Fruit fly (Drosophila melanogaster): ENCODE results near the gene CG3330.

The CG3330 gene

dm6 chr3R:27282286-27282685 lies 48.4 kb downstream of the CG3330 start, which contains the start of gene mrt (continued):
- TF ChIP-seq sens-2 (GFP tag; IDR thresholded peaks at IDR 0.05) (no peak), CG11504 (tag; optimal IDR thresholded peaks at IDR 0.05) (peak; percentile 63), CG14860 (GFP tag; IDR thresholded peaks at IDR 0.05; ENCODE audit: partially characterized antibody) (no peak), fd102C (GFP tag; optimal IDR thresholded peaks at IDR 0.05) (no peak), Chrac-16 (GFP tag; optimal IDR thresholded peaks at IDR 0.05) (peak; percentile 47), CG2116 (GFP tag; optimal IDR thresholded peaks at IDR 0.05) (peak; percentile 5), Dek (tag; optimal IDR thresholded peaks at IDR 0.05) (peak; percentile 66), NC2α (GFP tag; optimal IDR thresholded peaks at IDR 0.05) (no peak), CG18476 (GFP tag; optimal IDR thresholded peaks at IDR 0.05) (peak; percentile 35), CG9609 (GFP tag; optimal IDR thresholded peaks at IDR 0.05) (peak; percentile 54), sna (GFP tag; IDR thresholded peaks at IDR 0.05; ENCODE audit: partially characterized antibody) (no peak), tup (GFP tag; optimal IDR thresholded peaks at IDR 0.05) (no peak), CG7745 (tag; optimal IDR thresholded peaks at IDR 0.05) (no peak), CG31388 (GFP tag; optimal IDR thresholded peaks at IDR 0.05) (no peak), otp (GFP tag; IDR thresholded peaks at IDR 0.05) (peak; percentile 52; the same call in 1 of the 3 replicates), ro (GFP tag; IDR thresholded peaks at IDR 0.05) (no peak), CG11696 (GFP tag; IDR thresholded peaks at IDR 0.05) (no peak), twi (tag; optimal IDR thresholded peaks at IDR 0.05) (no peak), B-H2 (GFP tag; optimal IDR thresholded peaks at IDR 0.05) (no peak), CG7839 (tag; optimal IDR thresholded peaks at IDR 0.05) (peak; percentile 71), Hr78 (GFP tag; optimal IDR thresholded peaks at IDR 0.05) (no peak), Ptx1 (GFP tag; IDR thresholded peaks at IDR 0.05) (peak; percentile 54), CG17186 (GFP tag; optimal IDR thresholded peaks at IDR 0.05) (no peak), CG32772 (GFP tag; IDR thresholded peaks at IDR 0.05) (peak; percentile 34; the same call in 1 of the 2 replicates), CG13287 (GFP tag; IDR thresholded peaks at IDR 0.05; ENCODE audit: partially characterized antibody) (no peak), wdn (GFP tag; IDR thresholded peaks at IDR 0.05) (0 out of 2 replicates have a peak, but pooled peaks have one; percentile 6), CG14965 (GFP tag; optimal IDR thresholded peaks at IDR 0.05; ENCODE audit: borderline replicate concordance) (no peak), sens (GFP tag) (peak; percentile 95), Drgx (GFP tag; IDR thresholded peaks at IDR 0.05) (peak; percentile 56; the same call in 1 of the 2 replicates), CG18619 (GFP tag; optimal IDR thresholded peaks at IDR 0.05) (peak; percentile 61), Hr39 (optimal IDR thresholded peaks at IDR 0.05) (no peak), btn (GFP tag; optimal IDR thresholded peaks at IDR 0.05) (peak; percentile 32), TFAM (GFP tag; optimal IDR thresholded peaks at IDR 0.05) (no peak), Usf (GFP tag; optimal IDR thresholded peaks at IDR 0.05) (peak; percentile 6), Kr (GFP tag; optimal IDR thresholded peaks at IDR 0.05) (no peak), CG9932 (GFP tag; IDR thresholded peaks at IDR 0.05) (peak; percentile 78), kni (GFP tag; optimal IDR thresholded peaks at IDR 0.05) (no peak), HHEX (GFP tag; optimal IDR thresholded peaks at IDR 0.05) (peak; percentile 69), CG1603 (tag; optimal IDR thresholded peaks at IDR 0.05) (peak; percentile 31), sisA (GFP tag; IDR thresholded peaks at IDR 0.05) (peak; percentile 53), sim (GFP tag; IDR thresholded peaks at IDR 0.05) (no peak), CG17568 (GFP tag; optimal IDR thresholded peaks at IDR 0.05) (no peak), az2 (GFP tag; optimal IDR thresholded peaks at IDR 0.05) (peak; percentile 46), CG14441 (GFP tag; IDR thresholded peaks at IDR 0.05) (0 out of 2 replicates have a peak, but pooled peaks have one; percentile 6), CG17385 (GFP tag; optimal IDR thresholded peaks at IDR 0.05) (peak; percentile 60), CG14667 (GFP tag; IDR thresholded peaks at IDR 0.05) (no peak), C15 (GFP tag; IDR thresholded peaks at IDR 0.05) (no peak), CG3281 (GFP tag; optimal IDR thresholded peaks at IDR 0.05) (peak; percentile 79), dmrt11E (tag; optimal IDR thresholded peaks at IDR 0.05) (peak; percentile 15), B-H1 (GFP tag; IDR thresholded peaks at IDR 0.05) (peak; percentile 14; the same call in 1 of the 3 replicates), crp (GFP tag; optimal IDR thresholded peaks at IDR 0.05) (no peak)

Data from whole organism, embryonic.